Worm (Caenorhabditis elegans) whole organism, early embryonic: ENCODE results near the gene prp-39.

Experiments used
- B0310.2 ChIP-seq: sonication (generic microtip); optimal IDR thresholded peaks from 2 replicates; lab custom pipeline; 2016; ENCODE audit warnings: mild to moderate bottlenecking, missing genetic modification characterization, missing compliant biosample characterization
- F13C5.2 ChIP-seq: sonication (generic microtip); optimal IDR thresholded peaks from 2 replicates; lab custom pipeline; 2017; ENCODE audit warnings: mild to moderate bottlenecking, missing genetic modification characterization, inconsistent platforms, missing compliant biosample characterization
- aly-1 ChIP-seq: sonication (generic microtip); optimal IDR thresholded peaks from 2 replicates; lab custom pipeline; 2016; ENCODE audit warnings: missing genetic modification characterization, missing compliant biosample characterization
- ama-1 ChIP-seq: fragments of 150-350 bp; optimal IDR thresholded peaks from 2 replicates; lab custom pipeline; 2014
- flt-1 ChIP-seq: fragments of 200-800 bp; sonication (Bioruptor generic); IDR thresholded peaks from 2 replicates; pipeline ENCODE4 v1.3.6; 2022; ENCODE audit warnings: missing genetic modification characterization, missing compliant biosample characterization
- hmbx-1 ChIP-seq: sonication (generic microtip); optimal IDR thresholded peaks from 2 replicates; lab custom pipeline; 2016; ENCODE audit warnings: mild to moderate bottlenecking, missing genetic modification characterization, missing compliant biosample characterization
- scrt-1 ChIP-seq: fragments of 200-800 bp; sonication (Bioruptor generic); IDR thresholded peaks from 2 replicates; pipeline ENCODE4 v1.3.6; 2022; ENCODE audit warnings: missing genetic modification characterization, missing compliant biosample characterization
- tbx-37 ChIP-seq: fragments of 200-800 bp; sonication (Bioruptor generic); conservative IDR thresholded peaks from 2 replicates; pipeline ENCODE4 v1.3.6; 2022; ENCODE audit warnings: missing genetic modification reagents, missing genetic modification characterization, missing compliant biosample characterization

DNA sequence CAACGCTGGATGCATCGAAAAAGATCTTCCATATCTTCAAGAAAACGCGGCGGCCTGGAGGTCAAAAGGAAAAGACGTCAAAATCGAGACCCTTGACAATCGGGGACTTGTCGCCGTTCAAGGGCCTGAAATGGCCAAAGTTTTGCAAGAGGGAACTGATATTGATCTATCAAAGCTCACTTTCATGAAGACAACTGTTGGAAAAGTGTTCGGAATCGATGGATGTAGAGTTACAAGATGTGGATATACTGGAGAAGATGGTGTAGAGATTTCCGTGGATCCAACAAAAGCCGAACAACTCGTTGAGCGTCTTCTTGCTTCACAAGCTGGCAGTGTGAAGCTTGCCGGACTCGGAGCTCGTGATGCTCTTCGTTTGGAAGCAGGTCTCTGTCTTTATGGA is 31.1 kb upstream of the prp-39 start:
- TF ChIP-seq B0310.2 (tag; lab: Kevin White, UChicago): no peak
- no peak for TF ChIP-seq tbx-37 (GFP tag; lab: Robert Waterston, UW)
- no peak for TF ChIP-seq hmbx-1 (tag; lab: Kevin White, UChicago)
- TF ChIP-seq scrt-1: no peak
- TF ChIP-seq ama-1 (lab: Kevin White, UChicago): no peak
- no peak for TF ChIP-seq F13C5.2 (tag; lab: Kevin White, UChicago)
- TF ChIP-seq flt-1 (GFP tag; lab: Robert Waterston, UW): no peak
- no peak for TF ChIP-seq aly-1 (tag; lab: Kevin White, UChicago)
